Worm (Caenorhabditis elegans): ENCODE measurements around the gene lact-5.

DNA sequence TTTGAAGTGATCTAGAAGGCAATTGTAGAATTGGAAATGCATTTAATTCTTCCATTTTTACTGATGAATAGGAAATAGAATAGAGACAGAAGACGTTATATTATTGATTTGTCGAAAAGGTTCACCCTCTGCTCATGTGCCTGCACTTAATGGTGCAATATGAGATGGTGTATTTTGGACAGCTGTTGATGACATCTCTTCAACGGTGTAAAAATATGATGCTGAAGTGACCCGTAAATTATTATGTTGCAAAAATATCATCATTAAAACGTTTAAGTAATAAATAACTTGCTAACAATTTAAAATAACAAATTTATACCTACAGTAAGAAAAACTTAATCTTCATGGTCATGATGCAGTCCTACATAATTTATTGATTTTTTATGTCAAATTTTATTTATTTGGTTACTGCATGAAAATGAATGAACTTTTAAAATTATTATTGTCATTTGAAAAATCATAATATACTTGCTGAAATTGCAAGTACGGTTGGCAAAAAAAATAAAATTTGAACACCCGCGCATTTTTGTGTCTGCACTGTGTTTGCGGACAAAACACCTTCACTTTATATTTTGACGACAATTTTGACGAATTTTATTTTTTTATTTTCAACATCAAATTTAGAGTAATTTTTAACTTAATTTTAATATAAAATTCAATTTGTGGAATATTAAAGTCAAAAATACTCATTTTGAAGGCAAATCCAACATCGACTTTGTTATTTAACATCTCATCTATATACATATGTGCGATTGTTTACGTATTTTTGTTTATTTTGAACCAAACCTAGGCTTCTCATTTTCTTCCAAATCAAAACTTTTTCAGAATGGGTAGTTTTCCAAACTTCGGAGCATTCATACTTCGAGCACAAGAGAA, 6.4 kb upstream of the lact-5 start, which contains the start of the genes fbxb-88 and tbck-1:
- no peak for TF ChIP-seq ama-1 (optimal IDR thresholded peaks at IDR 0.05)
- TF ChIP-seq aly-1 (tag; optimal IDR thresholded peaks at IDR 0.05): no peak
- no peak for TF ChIP-seq pes-1 (GFP tag; IDR thresholded peaks at IDR 0.05)
- TF ChIP-seq hmg-4 (GFP tag; optimal IDR thresholded peaks at IDR 0.05): no peak
- no peak for TF ChIP-seq scrt-1 (GFP tag; IDR thresholded peaks at IDR 0.05)
- no peak for TF ChIP-seq sea-1 (GFP tag; conservative IDR thresholded peaks at IDR 0.05)
